Fruit fly (Drosophila melanogaster): ENCODE results near the gene CG10405.

The CG10405 gene

DNA sequence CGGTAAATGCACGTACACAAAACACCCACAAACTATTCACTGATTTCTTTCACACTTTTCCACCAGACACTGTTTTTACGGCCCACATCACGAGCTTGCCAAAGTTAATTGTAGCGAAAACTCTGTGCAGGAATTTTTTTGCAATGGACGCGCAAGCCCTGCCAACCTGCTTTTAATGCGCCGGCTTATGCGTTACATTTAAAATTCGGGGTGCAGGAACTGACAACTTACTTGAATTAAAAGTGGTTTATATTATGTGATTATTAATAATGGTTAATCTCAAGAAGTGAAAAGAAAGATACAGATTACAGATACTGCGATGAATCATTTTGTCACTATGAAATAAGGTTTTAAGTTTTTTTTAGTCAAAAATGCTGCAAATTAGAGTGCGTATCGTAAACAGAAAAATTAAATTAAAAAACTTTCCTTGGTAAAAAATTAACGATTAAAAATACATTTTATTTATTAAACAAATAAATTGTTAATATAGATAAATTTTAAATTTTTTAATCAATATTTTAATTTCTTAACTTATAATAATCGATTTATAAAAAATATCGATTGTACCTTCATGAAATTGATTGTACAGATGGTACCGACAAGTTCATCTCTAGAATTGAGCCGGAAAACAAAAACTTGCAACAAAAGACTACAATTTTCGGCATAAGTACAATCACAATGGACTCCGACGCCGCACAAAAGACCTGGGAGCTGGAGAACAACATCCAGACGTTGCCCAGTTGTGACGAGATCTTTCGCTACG is 15.4 kb downstream of the CG10405 start, which contains the start of the genes CG42232 and CSN5 (continued):
- TF ChIP-seq CG17328 (GFP tag; IDR thresholded peaks at IDR 0.05) (peak; percentile 44; the same call in 1 of the 2 replicates), mam (GFP tag; optimal IDR thresholded peaks at IDR 0.05) (peak; percentile 69), CG4404 (GFP tag; IDR thresholded peaks at IDR 0.05) (no peak), pzg (GFP tag; optimal IDR thresholded peaks at IDR 0.05) (peak; percentile 50), salm (tag; optimal IDR thresholded peaks at IDR 0.05) (no peak), CG11085 (GFP tag; IDR thresholded peaks at IDR 0.05) (peak; percentile 36; the same call in 1 of the 2 replicates), caup (GFP tag; optimal IDR thresholded peaks at IDR 0.05; ENCODE audit: severe bottlenecking) (no peak), CG10431 (GFP tag; optimal IDR thresholded peaks at IDR 0.05) (no peak), otp (GFP tag; IDR thresholded peaks at IDR 0.05) (no peak), kni (GFP tag; optimal IDR thresholded peaks at IDR 0.05) (no peak), pros (GFP tag; optimal IDR thresholded peaks at IDR 0.05) (no peak), CG13123 (GFP tag; optimal IDR thresholded peaks at IDR 0.05) (peak; percentile 32), vvl (GFP tag; IDR thresholded peaks at IDR 0.05) (peak; percentile 71), Ptx1 (GFP tag; IDR thresholded peaks at IDR 0.05) (peak; percentile 63; the same call in 1 of the 2 replicates), CG9797 (GFP tag; optimal IDR thresholded peaks at IDR 0.05) (peak; percentile 14), lbe (GFP tag; optimal IDR thresholded peaks at IDR 0.05) (no peak), CG15696 (tag; optimal IDR thresholded peaks at IDR 0.05) (peak; percentile 60), jumu (GFP tag; optimal IDR thresholded peaks at IDR 0.05) (peak; percentile 54), lov (optimal IDR thresholded peaks at IDR 0.05) (no peak), lov (GFP tag; IDR thresholded peaks at IDR 0.05) (no peak), NC2β (GFP tag; optimal IDR thresholded peaks at IDR 0.05) (peak; percentile 40), lmd (GFP tag; IDR thresholded peaks at IDR 0.05) (peak; percentile 25; the same call in 1 of the 2 replicates), lola (GFP tag; optimal IDR thresholded peaks at IDR 0.05) (peak in 1 of 3 experiments; percentile 62), Fer2 (tag; optimal IDR thresholded peaks at IDR 0.05) (peak; percentile 47), CG7987 (GFP tag; optimal IDR thresholded peaks at IDR 0.05) (no peak), BEAF-32 (GFP tag; optimal IDR thresholded peaks at IDR 0.05) (peak; percentile 57), Hmx (GFP tag; optimal IDR thresholded peaks at IDR 0.05) (no peak), CG6813 (GFP tag; optimal IDR thresholded peaks at IDR 0.05) (no peak), trem (tag; optimal IDR thresholded peaks at IDR 0.05) (peak; percentile 99), maf-S (GFP tag; optimal IDR thresholded peaks at IDR 0.05) (peak; percentile 37), CG10543 (GFP tag; optimal IDR thresholded peaks at IDR 0.05) (no peak), CG13287 (GFP tag; IDR thresholded peaks at IDR 0.05; ENCODE audit: partially characterized antibody) (peak; percentile 61), HLH3B (GFP tag; IDR thresholded peaks at IDR 0.05) (no peak), CG15514 (GFP tag; optimal IDR thresholded peaks at IDR 0.05) (peak; percentile 59), CG30403 (GFP tag; optimal IDR thresholded peaks at IDR 0.05) (peak; percentile 77), TFAM (GFP tag; optimal IDR thresholded peaks at IDR 0.05) (no peak), Bteb2 (GFP tag; optimal IDR thresholded peaks at IDR 0.05) (no peak), peb (GFP tag; IDR thresholded peaks at IDR 0.05) (no peak), Dfd (GFP tag; optimal IDR thresholded peaks at IDR 0.05) (no peak), esg (GFP tag; conservative IDR thresholded peaks at IDR 0.05) (no peak), ash1 (GFP tag; optimal IDR thresholded peaks at IDR 0.05) (no peak), CG30020 (tag; optimal IDR thresholded peaks at IDR 0.05) (peak; percentile 37), ac (GFP tag; optimal IDR thresholded peaks at IDR 0.05) (no peak), CG11456 (GFP tag; IDR thresholded peaks at IDR 0.05) (peak; percentile 69; the same call in 2 of the 3 replicates), sisA (GFP tag; IDR thresholded peaks at IDR 0.05) (peak; percentile 51; the same call in 1 of the 2 replicates), ttk (GFP tag; IDR thresholded peaks at IDR 0.05) (peak; percentile 45; the same call in 1 of the 2 replicates), CG16815 (GFP tag; optimal IDR thresholded peaks at IDR 0.05) (peak; percentile 19), CG10267 (tag; optimal IDR thresholded peaks at IDR 0.05) (peak; percentile 75), Spps (tag; optimal IDR thresholded peaks at IDR 0.05) (no peak)
